Worm (Caenorhabditis elegans) whole organism, mixed stage, embryonic: ENCODE results near the gene Y51B9A.9.

Experiments used
- M03D4.4 ChIP-seq: sonication (generic microtip); optimal IDR thresholded peaks from 2 replicates; lab custom pipeline; 2017; ENCODE audit warnings: mild to moderate bottlenecking, missing genetic modification characterization, missing compliant biosample characterization
- bed-3 ChIP-seq: fragments of 200-800 bp; sonication (Bioruptor generic); optimal IDR thresholded peaks from 3 replicates; lab custom pipeline; 2018; ENCODE audit warnings: mild to moderate bottlenecking, missing genetic modification characterization, moderate library complexity, missing compliant biosample characterization
- blmp-1 ChIP-seq: fragments of 150-350 bp; optimal IDR thresholded peaks from 2 replicates; lab custom pipeline; 2014; ENCODE audit warnings: missing biosample characterization, missing genetic modification characterization
- ceh-39 ChIP-seq: fragments of 150-350 bp; optimal IDR thresholded peaks from 2 replicates; lab custom pipeline; 2014; ENCODE audit warnings: missing biosample characterization, missing genetic modification characterization
- ceh-43 ChIP-seq: fragments of 200-800 bp; sonication (Bioruptor generic); optimal IDR thresholded peaks from 2 replicates; lab custom pipeline; 2018; ENCODE audit warnings: mild to moderate bottlenecking, missing genetic modification characterization, moderate library complexity, missing compliant biosample characterization
- ceh-83 ChIP-seq: fragments of 200-800 bp; sonication (Bioruptor generic); optimal IDR thresholded peaks from 2 replicates; lab custom pipeline; 2018; ENCODE audit warnings: mild to moderate bottlenecking, missing genetic modification characterization, missing compliant biosample characterization
- ces-1 ChIP-seq: fragments of 150-350 bp; optimal IDR thresholded peaks from 2 replicates; lab custom pipeline; 2014; ENCODE audit warnings: missing biosample characterization, missing genetic modification reagents, missing genetic modification characterization
- cnd-1 ChIP-seq: fragments of 200-800 bp; sonication (Bioruptor generic); optimal IDR thresholded peaks from 2 replicates; lab custom pipeline; 2018; ENCODE audit warnings: mild to moderate bottlenecking, missing genetic modification characterization, missing compliant biosample characterization
- elt-1 ChIP-seq: sonication (generic microtip); optimal IDR thresholded peaks from 2 replicates; lab custom pipeline; 2017; ENCODE audit warnings: missing genetic modification characterization, mild to moderate bottlenecking, missing compliant biosample characterization, antibody characterized with exemption, moderate library complexity, borderline replicate concordance; ENCODE audit not compliant: insufficient read depth
- elt-3 ChIP-seq: fragments of 150-350 bp; optimal IDR thresholded peaks from 2 replicates; lab custom pipeline; 2014; ENCODE audit warnings: missing biosample characterization, missing genetic modification characterization
- flh-1 ChIP-seq: fragments of 200-800 bp; sonication (Bioruptor generic); optimal IDR thresholded peaks from 2 replicates; lab custom pipeline; 2018; ENCODE audit warnings: mild to moderate bottlenecking, missing genetic modification characterization, moderate library complexity, missing compliant biosample characterization
- ham-2 ChIP-seq: fragments of 200-800 bp; sonication (Bioruptor generic); optimal IDR thresholded peaks from 2 replicates; lab custom pipeline; 2018; ENCODE audit warnings: mild to moderate bottlenecking, missing genetic modification characterization, missing compliant biosample characterization
- hlh-1 ChIP-seq: fragments of 150-350 bp; optimal IDR thresholded peaks from 2 replicates; lab custom pipeline; 2014; ENCODE audit warnings: missing biosample characterization, missing genetic modification reagents, missing genetic modification characterization
- lin-13 ChIP-seq: fragments of 150-350 bp; optimal IDR thresholded peaks from 2 replicates; lab custom pipeline; 2014; ENCODE audit warnings: missing biosample characterization, missing genetic modification characterization
- lin-32 ChIP-seq: fragments of 200-800 bp; sonication (Bioruptor generic); optimal IDR thresholded peaks from 2 replicates; lab custom pipeline; 2018; ENCODE audit warnings: mild to moderate bottlenecking, missing genetic modification characterization, missing compliant biosample characterization
- lsy-2 ChIP-seq: fragments of 150-350 bp; optimal IDR thresholded peaks from 2 replicates; lab custom pipeline; 2014; ENCODE audit warnings: missing biosample characterization, missing genetic modification characterization
- mls-2 ChIP-seq: sonication (generic microtip); optimal IDR thresholded peaks from 2 replicates; lab custom pipeline; 2016; ENCODE audit warnings: mild to moderate bottlenecking, missing genetic modification characterization, moderate library complexity, missing compliant biosample characterization
- nhr-12 ChIP-seq: fragments of 150-350 bp; optimal IDR thresholded peaks from 2 replicates; lab custom pipeline; 2014; ENCODE audit warnings: missing biosample characterization, missing genetic modification characterization
- nhr-2 ChIP-seq: fragments of 150-350 bp; optimal IDR thresholded peaks from 2 replicates; lab custom pipeline; 2014; ENCODE audit warnings: missing biosample characterization, missing genetic modification characterization
- nhr-237 ChIP-seq: fragments of 150-350 bp; optimal IDR thresholded peaks from 2 replicates; lab custom pipeline; 2014; ENCODE audit warnings: missing biosample characterization, missing genetic modification characterization
- nhr-28 ChIP-seq: fragments of 150-350 bp; optimal IDR thresholded peaks from 2 replicates; lab custom pipeline; 2014; ENCODE audit warnings: missing biosample characterization, missing genetic modification characterization
- nhr-76 ChIP-seq: sonication (generic microtip); optimal IDR thresholded peaks from 2 replicates; lab custom pipeline; 2017; ENCODE audit warnings: missing biosample characterization, missing genetic modification characterization
- pha-4 ChIP-seq: fragments of 150-350 bp; optimal IDR thresholded peaks from 2 replicates; lab custom pipeline; 2018; ENCODE audit warnings: missing biosample characterization, missing genetic modification reagents, missing genetic modification characterization
- sem-2 ChIP-seq: fragments of 200-800 bp; sonication (Bioruptor generic); optimal IDR thresholded peaks from 2 replicates; lab custom pipeline; 2018; ENCODE audit warnings: mild to moderate bottlenecking, missing genetic modification characterization, missing compliant biosample characterization
- snpc-4 ChIP-seq: fragments of 150-350 bp; optimal IDR thresholded peaks from 2 replicates; lab custom pipeline; 2014; ENCODE audit warnings: missing biosample characterization, missing genetic modification characterization
- sptf-1 ChIP-seq: sonication (generic microtip); optimal IDR thresholded peaks from 2 replicates; lab custom pipeline; 2017; ENCODE audit warnings: mild to moderate bottlenecking, missing genetic modification characterization, moderate library complexity, missing compliant biosample characterization
- tbx-8 ChIP-seq: fragments of 200-800 bp; sonication (Bioruptor generic); optimal IDR thresholded peaks from 2 replicates; lab custom pipeline; 2018; ENCODE audit warnings: mild to moderate bottlenecking, missing genetic modification characterization, moderate library complexity, missing compliant biosample characterization
- unc-120 ChIP-seq: sonication (generic microtip); optimal IDR thresholded peaks from 2 replicates; lab custom pipeline; 2017; ENCODE audit warnings: missing genetic modification characterization, missing compliant biosample characterization; ENCODE audit not compliant: poor library complexity, severe bottlenecking
- unc-39 ChIP-seq: fragments of 150-350 bp; optimal IDR thresholded peaks from 2 replicates; lab custom pipeline; 2014; ENCODE audit warnings: missing biosample characterization, missing genetic modification characterization
- unc-62 ChIP-seq: fragments of 150-350 bp; optimal IDR thresholded peaks from 2 replicates; lab custom pipeline; 2014; ENCODE audit warnings: missing biosample characterization, missing genetic modification reagents, missing genetic modification characterization
- ztf-11 ChIP-seq: fragments of 150-350 bp; optimal IDR thresholded peaks from 2 replicates; lab custom pipeline; 2014; ENCODE audit warnings: missing biosample characterization, missing genetic modification characterization

Y51B9A.9 gene

ce11 chrII:9426076-9426475, 28.7 kb upstream of the Y51B9A.9 start, which contains the start of gene M176.10:
M176.10 (minus strand) TSS chrII:9426176.
- TF ChIP-seq nhr-76 (tag; lab: Kevin White, UChicago) (no peak), lin-32 (no peak), unc-39 (tag; lab: Kevin White, UChicago) (no peak), cnd-1 (tag; lab: Kevin White, UChicago) (no peak), elt-3 (no peak), mls-2 (no peak), blmp-1 (tag; lab: Kevin White, UChicago) (no peak)

ce11 chrII:9421969-9422368, 24.6 kb upstream of the Y51B9A.9 start, which contains the start of gene M176.11:
M176.11 (plus strand) TSS chrII:9422269.
- TF ChIP-seq blmp-1 (tag; lab: Kevin White, UChicago) (no peak), unc-62 (GFP tag; lab: Kevin White, UChicago) (no peak), lin-32 (no peak), nhr-28 (tag; lab: Kevin White, UChicago) (no peak), sptf-1 (tag; lab: Kevin White, UChicago) (no peak), nhr-2 (tag; lab: Kevin White, UChicago) (no peak), flh-1 (GFP tag; lab: Kevin White, UChicago) (no peak), ceh-43 (GFP tag; lab: Kevin White, UChicago) (no peak), snpc-4 (tag; lab: Kevin White, UChicago) (no peak), sem-2 (GFP tag; lab: Kevin White, UChicago) (no peak), mls-2 (no peak), cnd-1 (tag; lab: Kevin White, UChicago) (no peak), elt-3 (no peak), unc-120 (tag; lab: Kevin White, UChicago) (no peak), bed-3 (GFP tag; lab: Kevin White, UChicago) (no peak), M03D4.4 (tag; lab: Kevin White, UChicago) (no peak), ces-1 (GFP tag; lab: Kevin White, UChicago) (no peak)

ce11 chrII:9418843-9419532, 21.6 kb upstream of the Y51B9A.9 start:
- TF ChIP-seq ceh-39 (no peak), blmp-1 (tag; lab: Kevin White, UChicago) (no peak), sptf-1 (tag; lab: Kevin White, UChicago) (no peak), pha-4 (tag; lab: Kevin White, UChicago) (no peak), elt-3 (no peak), nhr-28 (tag; lab: Kevin White, UChicago) (no peak), cnd-1 (tag; lab: Kevin White, UChicago) (no peak), tbx-8 (no peak), ztf-11 (tag; lab: Kevin White, UChicago) (no peak), mls-2 (no peak), lsy-2 (tag; lab: Kevin White, UChicago) (no peak), unc-120 (tag; lab: Kevin White, UChicago) (no peak), snpc-4 (tag; lab: Kevin White, UChicago) (no peak), unc-62 (GFP tag; lab: Kevin White, UChicago) (no peak), ham-2 (GFP tag; lab: Kevin White, UChicago) (no peak), bed-3 (GFP tag; lab: Kevin White, UChicago) (no peak), unc-39 (tag; lab: Kevin White, UChicago) (no peak)

ce11 chrII:9418065-9418567, 20.7 kb upstream of the Y51B9A.9 start, which contains the start of the genes M176.4 and M176.16:
M176.4 (plus strand) TSS chrII:9418365.
M176.16 (plus strand) TSS chrII:9418517.
- TF ChIP-seq nhr-12 (no peak), unc-120 (tag; lab: Kevin White, UChicago) (no peak), lin-13 (tag; lab: Kevin White, UChicago) (no peak), lsy-2 (tag; lab: Kevin White, UChicago) (no peak), ceh-83 (GFP tag; lab: Kevin White, UChicago) (no peak), nhr-28 (tag; lab: Kevin White, UChicago) (no peak), nhr-237 (no peak), hlh-1 (tag; lab: Kevin White, UChicago) (no peak), nhr-2 (tag; lab: Kevin White, UChicago) (no peak), elt-1 (tag; lab: Kevin White, UChicago) (no peak), sptf-1 (tag; lab: Kevin White, UChicago) (no peak), ham-2 (GFP tag; lab: Kevin White, UChicago) (no peak)
- TF ChIP-seq, all 35 proteins: peak for 0
